Worm (Caenorhabditis elegans) whole organism, L4 larva: ENCODE results near the gene madf-9.

Experiments used
- T26A8.4 ChIP-seq: fragments of 200-800 bp; sonication (Bioruptor generic); IDR thresholded peaks from 2 replicates; pipeline ENCODE4 v1.3.6; 2022; ENCODE audit warnings: missing genetic modification characterization, missing compliant biosample characterization
- daf-16 ChIP-seq, 3 experiments: sonication (generic microtip); optimal IDR thresholded peaks; 2 replicates each; lab custom pipeline; 2016 to 2017; ENCODE audit warnings: missing genetic modification characterization in 3 of 3, missing genetic modification reagents in 3 of 3, mild to moderate bottlenecking in 2 of 3, missing compliant biosample characterization in 2 of 3, missing biosample characterization in 1 of 3, moderate library complexity in 1 of 3
- pha-4 ChIP-seq, 2 experiments: fragments of 150-350 bp in 1 of 2; fragments of 200-800 bp in 1 of 2; sonication (Bioruptor generic) in 1 of 2; IDR thresholded peaks in 1 of 2; optimal IDR thresholded peaks in 1 of 2; 2 replicates each; pipeline versions ENCODE4 v1.3.6 to Lab custom; 2014 to 2022; ENCODE audit warnings: missing genetic modification characterization in 2 of 2, missing genetic modification reagents in 2 of 2, missing biosample characterization in 1 of 2, missing compliant biosample characterization in 1 of 2

DNA sequence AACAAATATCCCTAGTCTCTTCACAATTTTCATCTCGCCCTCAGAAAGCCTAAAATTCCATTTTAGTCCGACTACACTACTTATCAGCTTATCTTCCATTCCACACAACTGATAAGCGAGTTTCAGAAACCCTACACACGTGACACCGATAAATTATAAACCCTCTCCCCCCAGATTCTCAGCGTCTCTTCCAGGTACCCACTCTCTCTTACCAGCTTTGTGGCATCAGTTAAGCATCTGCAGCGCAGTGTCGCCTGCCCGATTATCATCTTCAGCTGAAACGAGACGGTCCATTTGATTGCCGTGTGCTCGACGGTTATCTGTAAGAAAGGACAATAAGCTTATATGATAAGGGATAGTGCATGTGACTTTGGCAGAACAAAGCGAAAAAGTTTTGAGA is 25.0 kb upstream of the madf-9 start:
- TF ChIP-seq T26A8.4 (GFP tag; lab: Robert Waterston, UW) (peak; percentile 64; the same call in 1 of the 2 replicates), daf-16 (GFP tag; optimal IDR thresholded peaks at IDR 0.05; lab: Kevin White, UChicago) (peak in 1 of 2 experiments; percentile 71), daf-16 (tag; optimal IDR thresholded peaks at IDR 0.05; lab: Kevin White, UChicago) (peak; percentile 79), pha-4 (GFP tag; IDR thresholded peaks at IDR 0.05; lab: Robert Waterston, UW) (peak; percentile 68; the same call in 1 of the 2 replicates), pha-4 (tag; optimal IDR thresholded peaks at IDR 0.05; lab: Kevin White, UChicago) (no peak)
